Fruit fly (Drosophila melanogaster): Measurements from ENCODE around the gene Rbsn-5.

The Rbsn-5 gene

dm6 chr2L:8156682-8157081, 3.0 kb upstream of the Rbsn-5 start (continued):
- no peak for TF ChIP-seq CG31365 (tag; optimal IDR thresholded peaks at IDR 0.05)
- peak; percentile 48 for TF ChIP-seq CG31224 (GFP tag; IDR thresholded peaks at IDR 0.05)
- no peak for TF ChIP-seq onecut (GFP tag; IDR thresholded peaks at IDR 0.05)
- TF ChIP-seq Six4 (GFP tag; optimal IDR thresholded peaks at IDR 0.05) = peak; percentile 70
- peak; percentile 67 for TF ChIP-seq sug (tag; optimal IDR thresholded peaks at IDR 0.05)
- peak; percentile 47; the same call in 2 of the 3 replicates for TF ChIP-seq H15 (GFP tag; IDR thresholded peaks at IDR 0.05)
- 0 out of 3 replicates have a peak, but pooled peaks have one; percentile 7 for TF ChIP-seq Doc3 (GFP tag; IDR thresholded peaks at IDR 0.05; ENCODE audit: partially characterized antibody)
- TF ChIP-seq MBD-R2 (GFP tag; IDR thresholded peaks at IDR 0.05) = peak; percentile 90
- peak; percentile 60 for TF ChIP-seq crc (GFP tag; optimal IDR thresholded peaks at IDR 0.05)
- TF ChIP-seq CG17385 (GFP tag; optimal IDR thresholded peaks at IDR 0.05) = peak; percentile 68
- peak; percentile 30; the same call in 1 of the 2 replicates for TF ChIP-seq CG4360 (GFP tag; IDR thresholded peaks at IDR 0.05)
- peak; percentile 78 for TF ChIP-seq CG30403 (GFP tag; optimal IDR thresholded peaks at IDR 0.05)
- no peak for TF ChIP-seq CG7357 (GFP tag; IDR thresholded peaks at IDR 0.05)
- no peak for TF ChIP-seq usp (GFP tag; optimal IDR thresholded peaks at IDR 0.05)
- peak; percentile 43; the same call in 1 of the 2 replicates for TF ChIP-seq Rx (GFP tag; IDR thresholded peaks at IDR 0.05)
- no peak for TF ChIP-seq ham (GFP tag; IDR thresholded peaks at IDR 0.05)
- peak; percentile 50; the same call in 2 of the 3 replicates for TF ChIP-seq CG34224 (GFP tag; IDR thresholded peaks at IDR 0.05; ENCODE audit: partially characterized antibody)
- TF ChIP-seq lov (optimal IDR thresholded peaks at IDR 0.05) = no peak
- 0 out of 3 replicates have a peak, but pooled peaks have one; percentile 45 for TF ChIP-seq lov (GFP tag; IDR thresholded peaks at IDR 0.05)
- TF ChIP-seq Kr (GFP tag; optimal IDR thresholded peaks at IDR 0.05) = no peak
- TF ChIP-seq Bdp1 (GFP tag; optimal IDR thresholded peaks at IDR 0.05) = peak; percentile 68
- 0 out of 2 replicates have a peak, but pooled peaks have one; percentile 52 for TF ChIP-seq CG11247 (GFP tag; IDR thresholded peaks at IDR 0.05)
- no peak for TF ChIP-seq sim (GFP tag; IDR thresholded peaks at IDR 0.05)
- peak; percentile 38; the same call in 1 of the 2 replicates for TF ChIP-seq wor (GFP tag; IDR thresholded peaks at IDR 0.05)
- TF ChIP-seq CG12236 (GFP tag; optimal IDR thresholded peaks at IDR 0.05) = no peak
- TF ChIP-seq salm (tag; optimal IDR thresholded peaks at IDR 0.05) = peak; percentile 25
- peak; percentile 30 for TF ChIP-seq gcm (GFP tag; optimal IDR thresholded peaks at IDR 0.05)
- TF ChIP-seq dmrt99B (tag; optimal IDR thresholded peaks at IDR 0.05) = peak; percentile 68
- no peak for TF ChIP-seq CG17802 (tag; optimal IDR thresholded peaks at IDR 0.05)
- peak; percentile 62 for TF ChIP-seq sob (GFP tag; IDR thresholded peaks at IDR 0.05)
- TF ChIP-seq CG34376 (GFP tag; optimal IDR thresholded peaks at IDR 0.05) = no peak
- TF ChIP-seq CG9817 (tag; optimal IDR thresholded peaks at IDR 0.05) = peak; percentile 80
- TF ChIP-seq Myb (GFP tag; optimal IDR thresholded peaks at IDR 0.05) = peak; percentile 47
- TF ChIP-seq Ada2b (GFP tag; IDR thresholded peaks at IDR 0.05) = peak; percentile 51; the same call in 1 of the 2 replicates
- no peak for TF ChIP-seq Elba2 (GFP tag; optimal IDR thresholded peaks at IDR 0.05)
- no peak for TF ChIP-seq NC2α (GFP tag; optimal IDR thresholded peaks at IDR 0.05)
- TF ChIP-seq CG2889 (GFP tag; IDR thresholded peaks at IDR 0.05) = no peak
- TF ChIP-seq ems (GFP tag; optimal IDR thresholded peaks at IDR 0.05) = peak; percentile 78
- no peak for TF ChIP-seq bigmax (GFP tag; optimal IDR thresholded peaks at IDR 0.05)
- no peak for TF ChIP-seq pita (GFP tag; optimal IDR thresholded peaks at IDR 0.05)
- peak; percentile 31 for TF ChIP-seq gcm2 (GFP tag; optimal IDR thresholded peaks at IDR 0.05)
- TF ChIP-seq E2f2 (GFP tag; IDR thresholded peaks at IDR 0.05) = peak; percentile 44; the same call in 1 of the 2 replicates
- TF ChIP-seq CG12942 (GFP tag; optimal IDR thresholded peaks at IDR 0.05) = peak; percentile 58
- peak; percentile 30 for TF ChIP-seq odd (GFP tag; optimal IDR thresholded peaks at IDR 0.05)
- no peak for TF ChIP-seq sima (GFP tag; optimal IDR thresholded peaks at IDR 0.05)
- peak; percentile 81 for TF ChIP-seq mam (GFP tag; optimal IDR thresholded peaks at IDR 0.05)
- TF ChIP-seq NK7.1 (GFP tag; optimal IDR thresholded peaks at IDR 0.05) = peak; percentile 51
- TF ChIP-seq CG13287 (GFP tag; IDR thresholded peaks at IDR 0.05; ENCODE audit: partially characterized antibody) = peak; percentile 47; the same call in 1 of the 2 replicates
- TF ChIP-seq z (GFP tag; IDR thresholded peaks at IDR 0.05) = no peak
- peak; percentile 60 for TF ChIP-seq CG12299 (tag; optimal IDR thresholded peaks at IDR 0.05)
- TF ChIP-seq E2f1 (GFP tag; IDR thresholded peaks at IDR 0.05) = peak; percentile 64
- TF ChIP-seq gsb (GFP tag; IDR thresholded peaks at IDR 0.05) = peak; percentile 15; the same call in 1 of the 2 replicates

All from whole organism, embryonic.